Worm (Caenorhabditis elegans): Measurements from ENCODE around the gene mtg-1.

DNA sequence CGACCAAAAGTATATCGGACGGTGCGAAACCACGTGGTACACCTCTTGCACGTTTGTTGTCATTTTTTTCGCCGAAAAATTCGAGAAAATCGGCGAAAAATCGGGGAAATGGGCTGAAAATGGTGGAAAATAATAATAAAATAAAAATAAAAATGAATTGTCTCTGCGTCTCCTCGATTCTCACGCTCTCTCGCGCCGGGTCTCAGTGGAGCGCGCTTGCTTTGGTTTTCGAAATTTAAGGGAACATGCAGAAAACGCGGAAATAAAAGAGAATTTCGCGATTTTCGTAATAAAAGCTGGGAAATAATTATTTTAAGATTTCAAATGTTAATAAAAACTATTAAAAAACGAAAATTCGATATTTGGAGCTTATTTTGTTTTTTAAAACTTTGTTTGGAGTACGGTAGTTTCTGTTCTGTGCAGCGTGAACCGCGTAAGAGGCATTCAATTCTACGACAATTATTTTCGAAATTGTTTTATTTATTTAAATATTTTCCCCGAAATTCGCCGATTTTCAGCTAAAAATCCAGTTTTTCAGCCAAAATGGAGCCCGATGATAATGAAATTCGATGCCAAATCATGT lies 37.6 kb upstream of the mtg-1 start, which contains the start of the genes ave-1 and M01G5.1:
- TF ChIP-seq T07F8.4 (tag; optimal IDR thresholded peaks at IDR 0.05) (no peak), snpc-4 (GFP tag; optimal IDR thresholded peaks at IDR 0.05) (no peak), snpc-4 (tag; optimal IDR thresholded peaks at IDR 0.05) (peak in 1 of 4 experiments; percentile 2)

All from whole organism, young adult.